Fruit fly (Drosophila melanogaster) whole organism: ENCODE results near the gene Jon25Bi.
A peak's percentile ranks its signal among the peaks of the same experiment; 100 is the strongest.

Experiments
- CG8478 ChIP-seq: fragments of >200 bp; optimal IDR thresholded peaks from 2 replicates; lab custom pipeline; 2018; ENCODE audit warnings: inconsistent platforms
- Dll ChIP-seq: fragments of >200 bp; optimal IDR thresholded peaks from 2 replicates; lab custom pipeline; 2017
- EcR ChIP-seq, 2 experiments: fragments of >200 bp; optimal IDR thresholded peaks; 2 replicates each; lab custom pipeline; 2017; ENCODE audit warnings: missing biosample characterization in 2 of 2, missing genetic modification characterization in 2 of 2, missing genetic modification reagents in 2 of 2
- pan ChIP-seq: fragments of >200 bp; optimal IDR thresholded peaks from 2 replicates; lab custom pipeline; 2017
- psq ChIP-seq: fragments of >200 bp; optimal IDR thresholded peaks from 2 replicates; lab custom pipeline; 2017
- usp ChIP-seq: fragments of >200 bp; optimal IDR thresholded peaks from 2 replicates; lab custom pipeline; 2017; ENCODE audit warnings: missing biosample characterization, missing genetic modification characterization, mixed read lengths

Gene Jon25Bi

dm6 chr2L:4955094-4955823 is at the start of gene Jon25Bi, which contains the start of gene Marcal1:
Gene Jon25Bi, minus strand, starts transcription at chr2L:4955144.
Gene Marcal1, plus strand, starts transcription at chr2L:4955509.
- TF ChIP-seq EcR (GFP tag; optimal IDR thresholded peaks at IDR 0.05; lab: Kevin White, UChicago) = no peak
- no peak for TF ChIP-seq CG8478 (lab: Kevin White, UChicago)
- no peak for TF ChIP-seq psq (lab: Kevin White, UChicago)
- TF ChIP-seq usp = no peak
- no peak for TF ChIP-seq pan (lab: Kevin White, UChicago)
- no peak for TF ChIP-seq Dll

dm6 chr2L:5003670-5004453 is 48.9 kb upstream of the Jon25Bi start:
- no peak for TF ChIP-seq Dll

- peak in 1 of 2 experiments; percentile 32 for TF ChIP-seq EcR (GFP tag; optimal IDR thresholded peaks at IDR 0.05; lab: Kevin White, UChicago)
- TF ChIP-seq pan (lab: Kevin White, UChicago) = no peak
Observed at dm6 chr2L:5002711-5003402, 47.9 kb upstream of the Jon25Bi start.

- TF ChIP-seq Dll (no peak), usp (no peak), EcR (GFP tag; optimal IDR thresholded peaks at IDR 0.05; lab: Kevin White, UChicago) (no peak), CG8478 (lab: Kevin White, UChicago) (no peak), pan (lab: Kevin White, UChicago) (no peak), psq (lab: Kevin White, UChicago) (no peak)
Observed at dm6 chr2L:5002031-5002430, 47.1 kb upstream of the Jon25Bi start.

dm6 chr2L:5001582-5001929 is 46.6 kb upstream of the Jon25Bi start:
- TF ChIP-seq EcR (GFP tag; optimal IDR thresholded peaks at IDR 0.05; lab: Kevin White, UChicago) = no peak
- TF ChIP-seq psq (lab: Kevin White, UChicago) = no peak
- TF ChIP-seq pan (lab: Kevin White, UChicago) = no peak
- TF ChIP-seq CG8478 (lab: Kevin White, UChicago) = no peak
- TF ChIP-seq usp = no peak
- no peak for TF ChIP-seq Dll

DNA sequence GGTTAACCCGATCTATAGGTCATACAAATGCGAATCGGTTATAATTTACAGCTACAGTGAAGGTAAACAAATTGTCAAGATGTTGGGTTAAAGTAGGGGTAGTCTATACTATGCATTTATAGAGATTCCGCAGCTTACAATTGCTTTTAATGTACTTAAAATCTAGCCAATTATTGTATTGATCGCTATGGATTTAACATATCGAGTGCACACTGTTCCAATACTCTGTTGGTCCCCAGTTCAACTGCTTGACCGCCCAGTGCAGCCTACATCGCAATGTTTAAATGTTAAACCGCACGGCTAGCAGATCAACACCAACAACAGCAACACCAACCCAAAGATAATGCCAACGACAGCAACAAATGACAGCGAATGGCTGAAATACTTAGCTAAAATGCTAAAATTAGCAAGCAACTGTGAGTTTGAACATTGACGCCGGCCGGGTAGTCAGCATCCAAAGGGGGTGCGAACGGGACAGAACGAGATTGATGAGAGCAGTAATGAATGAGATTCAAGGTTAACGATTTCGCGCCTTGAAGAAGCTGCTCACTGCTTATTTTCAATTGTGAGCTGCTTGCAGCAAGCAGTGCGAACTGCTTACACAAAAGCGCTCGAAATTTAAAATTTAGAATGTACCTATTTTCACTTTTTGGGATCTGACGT is 46.1 kb upstream of the Jon25Bi start:
- TF ChIP-seq pan (lab: Kevin White, UChicago) (no peak), Dll (no peak), psq (lab: Kevin White, UChicago) (no peak), CG8478 (lab: Kevin White, UChicago) (peak; percentile 1), usp (no peak), EcR (GFP tag; optimal IDR thresholded peaks at IDR 0.05; lab: Kevin White, UChicago) (no peak)

- no peak for TF ChIP-seq psq (lab: Kevin White, UChicago)
- no peak for TF ChIP-seq CG8478 (lab: Kevin White, UChicago)
- no peak for TF ChIP-seq pan (lab: Kevin White, UChicago)
- TF ChIP-seq EcR (GFP tag; optimal IDR thresholded peaks at IDR 0.05; lab: Kevin White, UChicago) = no peak
- no peak for TF ChIP-seq usp
- no peak for TF ChIP-seq Dll
Observed at dm6 chr2L:5000287-5000871, 45.4 kb upstream of the Jon25Bi start.

DNA sequence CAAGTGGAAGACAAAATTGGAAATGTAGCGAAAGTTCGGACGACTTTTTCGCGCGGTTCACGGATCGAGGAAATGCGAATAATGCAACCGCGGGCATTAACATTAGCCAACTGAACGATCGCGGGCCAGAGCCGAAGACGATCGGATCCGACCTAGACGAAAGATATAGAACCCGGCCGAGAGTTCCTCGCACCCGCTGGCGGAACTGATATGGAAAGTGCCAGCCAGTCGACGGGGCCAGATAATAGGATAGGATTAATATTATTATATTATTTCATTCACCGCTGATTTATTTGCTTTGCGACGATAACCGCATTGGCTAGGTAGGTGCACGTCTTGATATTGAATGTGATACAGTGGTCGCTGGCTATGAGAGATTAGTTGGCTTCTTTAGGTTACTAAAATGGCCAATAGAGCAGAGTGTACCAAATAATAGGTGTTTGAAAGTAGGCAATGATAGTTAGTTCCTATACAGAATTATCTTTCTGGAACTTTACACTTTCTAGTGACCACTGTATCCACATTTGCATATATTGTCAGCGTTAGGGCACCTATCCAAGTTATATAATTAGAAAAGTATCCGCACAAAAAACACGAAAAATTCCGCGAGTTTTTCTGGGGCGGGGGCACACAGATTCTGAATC is 44.6 kb upstream of the Jon25Bi start:
- TF ChIP-seq CG8478 (lab: Kevin White, UChicago) = no peak
- TF ChIP-seq usp = no peak
- peak in 1 of 2 experiments; percentile 27 for TF ChIP-seq EcR (GFP tag; optimal IDR thresholded peaks at IDR 0.05; lab: Kevin White, UChicago)

DNA sequence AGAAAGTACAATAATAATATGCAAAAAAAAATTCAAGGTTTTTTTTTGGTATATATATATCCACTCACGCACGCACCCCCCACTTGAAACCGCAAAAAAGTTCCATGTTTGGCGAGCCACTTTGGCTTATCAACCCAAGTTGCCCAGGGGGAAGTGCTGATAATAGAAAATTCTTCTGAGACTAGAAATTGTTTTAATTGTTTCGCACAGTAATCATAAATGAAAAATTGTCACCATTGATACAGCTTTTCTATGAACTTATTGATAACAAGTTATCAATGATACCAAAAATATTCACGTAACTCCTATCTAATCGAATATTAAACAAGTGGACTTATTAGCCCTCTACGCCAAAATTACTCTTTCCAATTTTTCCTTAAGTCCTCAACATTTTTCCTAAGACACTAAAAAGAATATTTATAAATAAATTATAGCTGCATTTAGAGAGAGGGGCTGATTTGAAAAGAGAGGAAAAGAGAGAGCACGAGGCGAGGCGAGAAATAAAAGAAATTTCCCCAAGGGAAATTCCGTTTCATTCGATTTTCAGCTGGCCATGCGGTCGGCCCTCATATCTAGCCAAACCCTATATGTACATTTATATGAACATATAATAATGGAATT is 43.7 kb upstream of the Jon25Bi start:
- no peak for TF ChIP-seq EcR (GFP tag; optimal IDR thresholded peaks at IDR 0.05; lab: Kevin White, UChicago)

- TF ChIP-seq psq (lab: Kevin White, UChicago) = no peak
Observed at dm6 chr2L:4998260-4998560, 43.3 kb upstream of the Jon25Bi start.

DNA sequence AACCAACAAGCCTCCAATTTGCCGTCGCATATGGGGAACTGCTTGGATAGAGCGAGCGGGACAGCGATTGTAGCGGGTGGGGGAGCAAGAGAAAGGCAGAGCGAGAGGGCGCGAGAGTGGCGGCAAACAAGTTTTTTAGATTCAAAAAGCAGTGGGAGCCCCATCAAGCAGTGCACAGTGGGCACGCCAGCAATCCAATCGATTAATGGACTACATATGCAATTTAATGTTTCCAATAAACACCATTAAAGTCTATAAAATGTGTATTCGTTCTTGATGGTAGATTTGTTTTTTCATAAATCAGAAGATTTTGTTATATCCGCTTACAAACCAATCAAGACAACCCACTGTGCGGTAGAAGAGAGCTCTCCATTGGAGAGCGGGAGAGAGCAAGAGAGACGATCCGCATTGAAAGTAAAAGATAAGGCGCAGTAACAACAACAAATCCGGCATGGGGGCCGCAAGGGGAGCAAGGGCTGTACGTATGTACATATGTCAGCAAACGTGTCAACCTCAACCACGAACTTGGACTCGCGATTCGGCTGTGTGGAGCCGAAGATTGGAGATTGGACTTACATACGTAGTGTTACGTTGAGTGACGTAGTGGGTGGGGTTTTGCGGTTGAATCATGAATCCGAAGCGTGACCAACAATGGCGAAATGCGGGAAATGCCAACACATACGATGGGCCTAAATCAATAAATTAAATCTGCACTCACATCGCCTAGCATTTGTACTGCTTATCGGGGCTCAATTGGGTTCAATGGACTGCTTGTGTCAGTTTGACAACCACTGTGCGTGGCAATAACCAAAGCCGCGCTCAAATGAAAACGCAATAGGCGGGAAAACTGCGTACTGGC is 42.7 kb upstream of the Jon25Bi start:
- TF ChIP-seq EcR (GFP tag; optimal IDR thresholded peaks at IDR 0.05; lab: Kevin White, UChicago) = peak in 1 of 2 experiments; percentile 67
- peak; percentile 64 for TF ChIP-seq CG8478 (lab: Kevin White, UChicago)
- no peak for TF ChIP-seq psq (lab: Kevin White, UChicago)
